Worm (Caenorhabditis elegans): Measurements from ENCODE around the gene cal-1.

- TF ChIP-seq skn-1 (tag; optimal IDR thresholded peaks at IDR 0.05) (no peak), dpl-1 (GFP tag; optimal IDR thresholded peaks at IDR 0.05) (no peak), lin-13 (GFP tag; optimal IDR thresholded peaks at IDR 0.05) (no peak), ztf-11 (tag; optimal IDR thresholded peaks at IDR 0.05) (no peak), set-16 (GFP tag; IDR thresholded peaks at IDR 0.05) (no peak), egl-43 (GFP tag; IDR thresholded peaks at IDR 0.05) (no peak), nhr-237 (tag; optimal IDR thresholded peaks at IDR 0.05) (no peak), snpc-4 (tag; optimal IDR thresholded peaks at IDR 0.05) (no peak)
Observed at ce11 chrV:12531084-12531483, 14.0 kb upstream of the cal-1 start.

All from whole organism, L4 larva.